Fruit fly (Drosophila melanogaster) whole organism: Measurements from ENCODE around the gene Acp24A4.

Experiments
- CG8478 ChIP-seq: fragments of >200 bp; optimal IDR thresholded peaks from 2 replicates; lab custom pipeline; 2018; ENCODE audit warnings: inconsistent platforms
- Dll ChIP-seq: fragments of >200 bp; optimal IDR thresholded peaks from 2 replicates; lab custom pipeline; 2017
- EcR ChIP-seq, 2 experiments: fragments of >200 bp; optimal IDR thresholded peaks; 2 replicates each; lab custom pipeline; 2017; ENCODE audit warnings: missing biosample characterization in 2 of 2, missing genetic modification characterization in 2 of 2, missing genetic modification reagents in 2 of 2
- pan ChIP-seq: fragments of >200 bp; optimal IDR thresholded peaks from 2 replicates; lab custom pipeline; 2017
- psq ChIP-seq: fragments of >200 bp; optimal IDR thresholded peaks from 2 replicates; lab custom pipeline; 2017
- usp ChIP-seq: fragments of >200 bp; optimal IDR thresholded peaks from 2 replicates; lab custom pipeline; 2017; ENCODE audit warnings: missing biosample characterization, missing genetic modification characterization, mixed read lengths

Gene Acp24A4

dm6 chr2L:3662307-3662795, 31.4 kb downstream of the Acp24A4 start, which contains the start of gene Drgx:
Gene Drgx (plus strand): TSS chr2L:3662745.
- TF ChIP-seq CG8478 (no peak), EcR (GFP tag; optimal IDR thresholded peaks at IDR 0.05; lab: Kevin White, UChicago) (no peak), pan (lab: Kevin White, UChicago) (no peak), psq (lab: Kevin White, UChicago) (no peak), Dll (lab: Kevin White, UChicago) (no peak), usp (GFP tag; lab: Kevin White, UChicago) (no peak)

DNA sequence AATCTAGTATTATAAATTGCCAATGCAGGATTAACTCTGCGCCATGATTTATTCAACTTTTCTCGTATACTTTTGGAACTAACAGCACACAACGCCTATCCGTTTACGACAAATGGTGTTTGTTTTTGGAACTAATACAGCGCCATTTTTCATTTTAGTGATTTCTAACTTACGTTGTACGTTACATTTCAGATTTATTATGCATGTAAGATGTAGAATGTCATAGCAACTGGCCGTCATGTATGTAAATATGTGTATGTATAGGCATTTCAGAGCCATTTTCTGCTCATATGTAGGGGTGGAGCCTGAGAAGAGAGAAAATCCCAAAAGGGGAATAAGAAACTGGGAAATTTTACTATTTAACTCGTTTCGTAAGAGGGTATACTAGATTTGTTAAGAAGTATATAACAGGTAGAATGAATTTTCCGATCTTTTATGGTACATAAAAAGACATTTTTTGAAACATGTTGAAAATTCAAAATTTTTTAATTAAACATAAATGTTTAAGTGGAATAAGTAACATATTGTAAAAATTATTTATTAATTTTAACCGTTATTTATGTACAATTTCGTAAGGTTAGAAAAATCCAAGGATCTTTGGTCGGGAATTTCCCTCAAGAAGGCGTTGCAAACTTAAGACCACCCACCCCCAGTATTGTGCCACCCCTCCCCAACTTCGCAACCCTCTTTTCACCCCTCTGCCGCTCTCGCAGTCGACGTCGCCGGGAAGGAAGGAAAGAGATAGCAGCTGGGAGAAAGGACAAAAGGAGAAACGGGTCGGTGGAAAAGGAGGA, 36.2 kb downstream of the Acp24A4 start:
- TF ChIP-seq EcR (GFP tag; optimal IDR thresholded peaks at IDR 0.05; lab: Kevin White, UChicago) = no peak
- no peak for TF ChIP-seq pan (lab: Kevin White, UChicago)
- no peak for TF ChIP-seq CG8478
- no peak for TF ChIP-seq Dll (lab: Kevin White, UChicago)
- TF ChIP-seq psq (lab: Kevin White, UChicago) = no peak
- TF ChIP-seq usp (GFP tag; lab: Kevin White, UChicago) = no peak

dm6 chr2L:3656667-3657066, 37.0 kb downstream of the Acp24A4 start, which contains the start of gene for:
Gene for (minus strand): TSS chr2L:3656953.
- TF ChIP-seq Dll (lab: Kevin White, UChicago) = no peak
- no peak for TF ChIP-seq pan (lab: Kevin White, UChicago)

dm6 chr2L:3655698-3656105, 38.0 kb downstream of the Acp24A4 start:
- TF ChIP-seq CG8478 = no peak
- no peak for TF ChIP-seq EcR (GFP tag; optimal IDR thresholded peaks at IDR 0.05; lab: Kevin White, UChicago)
- TF ChIP-seq pan (lab: Kevin White, UChicago) = no peak
- TF ChIP-seq psq (lab: Kevin White, UChicago) = no peak
- TF ChIP-seq usp (GFP tag; lab: Kevin White, UChicago) = no peak
- no peak for TF ChIP-seq Dll (lab: Kevin White, UChicago)

DNA sequence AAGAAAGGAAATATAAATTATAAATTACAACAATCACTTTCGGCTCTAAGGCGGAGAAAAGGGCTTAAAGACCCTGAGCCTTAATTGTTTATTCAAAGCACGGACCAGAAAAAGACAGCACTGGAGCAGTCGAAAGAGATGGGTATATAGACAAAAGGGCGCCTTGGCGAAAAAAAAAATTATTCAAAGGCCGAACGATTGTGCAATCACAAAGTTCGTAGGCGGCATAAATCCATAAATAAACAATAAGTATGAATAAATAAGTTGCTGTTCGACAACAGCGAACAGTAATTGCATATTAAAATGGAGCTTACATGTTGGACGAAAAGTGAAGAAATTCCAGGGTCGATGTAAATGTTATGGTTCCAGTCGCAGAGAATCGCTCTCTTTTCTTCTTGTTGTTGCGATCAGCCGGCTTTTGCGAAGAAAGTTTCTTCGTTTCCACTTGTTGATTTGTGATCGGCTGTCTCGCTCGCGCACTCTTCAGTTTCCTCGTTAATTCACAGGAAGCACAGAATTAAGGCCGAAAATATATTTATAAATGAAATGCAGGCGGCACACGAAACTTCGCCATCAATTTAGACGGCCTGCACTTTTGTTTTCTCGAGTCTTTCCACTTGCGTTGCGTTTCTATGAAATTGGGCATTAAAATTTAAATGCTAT, 38.6 kb downstream of the Acp24A4 start:
- no peak for TF ChIP-seq Dll (lab: Kevin White, UChicago)
- no peak for TF ChIP-seq psq (lab: Kevin White, UChicago)
- no peak for TF ChIP-seq EcR (GFP tag; optimal IDR thresholded peaks at IDR 0.05; lab: Kevin White, UChicago)
- no peak for TF ChIP-seq usp (GFP tag; lab: Kevin White, UChicago)
- TF ChIP-seq pan (lab: Kevin White, UChicago) = no peak
- no peak for TF ChIP-seq CG8478

dm6 chr2L:3648173-3648972, 45.3 kb downstream of the Acp24A4 start:
- TF ChIP-seq pan (lab: Kevin White, UChicago) (no peak), EcR (GFP tag; optimal IDR thresholded peaks at IDR 0.05; lab: Kevin White, UChicago) (no peak), Dll (lab: Kevin White, UChicago) (no peak), psq (lab: Kevin White, UChicago) (no peak), usp (GFP tag; lab: Kevin White, UChicago) (no peak), CG8478 (no peak)

dm6 chr2L:3647521-3648172, 46.1 kb downstream of the Acp24A4 start:
- TF ChIP-seq CG8478 (no peak), pan (lab: Kevin White, UChicago) (no peak), usp (GFP tag; lab: Kevin White, UChicago) (no peak), Dll (lab: Kevin White, UChicago) (no peak), EcR (GFP tag; optimal IDR thresholded peaks at IDR 0.05; lab: Kevin White, UChicago) (no peak), psq (lab: Kevin White, UChicago) (no peak)

- TF ChIP-seq pan (lab: Kevin White, UChicago) (no peak), usp (GFP tag; lab: Kevin White, UChicago) (no peak), CG8478 (no peak), psq (lab: Kevin White, UChicago) (no peak), EcR (GFP tag; optimal IDR thresholded peaks at IDR 0.05; lab: Kevin White, UChicago) (no peak), Dll (lab: Kevin White, UChicago) (no peak)
Measured at dm6 chr2L:3646041-3646440, 47.7 kb downstream of the Acp24A4 start.

- no peak for TF ChIP-seq pan (lab: Kevin White, UChicago)
- TF ChIP-seq CG8478 = no peak
- TF ChIP-seq Dll (lab: Kevin White, UChicago) = no peak
- TF ChIP-seq psq (lab: Kevin White, UChicago) = no peak
- TF ChIP-seq EcR (GFP tag; optimal IDR thresholded peaks at IDR 0.05; lab: Kevin White, UChicago) = no peak
- no peak for TF ChIP-seq usp (GFP tag; lab: Kevin White, UChicago)
Measured at dm6 chr2L:3645339-3645738, 48.4 kb downstream of the Acp24A4 start.
